Worm (Caenorhabditis elegans) whole organism, L2 larva: ENCODE results near the gene Y17G7B.3.

Source experiments
- C34F6.9 ChIP-seq: fragments of 150-350 bp; optimal IDR thresholded peaks from 2 replicates; lab custom pipeline; 2014; ENCODE audit warnings: missing biosample characterization, missing genetic modification characterization
- F13H6.1 ChIP-seq: sonication (generic microtip); optimal IDR thresholded peaks from 2 replicates; lab custom pipeline; 2016; ENCODE audit warnings: missing genetic modification characterization, missing compliant biosample characterization
- R02D3.7 ChIP-seq: fragments of 150-350 bp; optimal IDR thresholded peaks from 2 replicates; lab custom pipeline; 2014; ENCODE audit warnings: missing biosample characterization, missing genetic modification characterization
- Y55F3AM.14 ChIP-seq: fragments of 200-800 bp; sonication (Bioruptor generic); optimal IDR thresholded peaks from 2 replicates; lab custom pipeline; 2018; ENCODE audit warnings: mild to moderate bottlenecking, missing genetic modification characterization, missing compliant biosample characterization
- ZK546.5 ChIP-seq: sonication (generic microtip); optimal IDR thresholded peaks from 2 replicates; lab custom pipeline; 2017; ENCODE audit warnings: missing biosample characterization, missing genetic modification characterization
- alr-1 ChIP-seq: fragments of 150-350 bp; optimal IDR thresholded peaks from 2 replicates; lab custom pipeline; 2014; ENCODE audit warnings: missing biosample characterization, missing genetic modification characterization
- ama-1 ChIP-seq: fragments of 150-350 bp; optimal IDR thresholded peaks from 2 replicates; lab custom pipeline; 2018; ENCODE audit warnings: inconsistent platforms
- blmp-1 ChIP-seq: sonication (generic microtip); optimal IDR thresholded peaks from 2 replicates; lab custom pipeline; 2017; ENCODE audit warnings: missing genetic modification characterization, mild to moderate bottlenecking, missing compliant biosample characterization, antibody characterized with exemption, moderate library complexity; ENCODE audit not compliant: insufficient read depth
- ceh-82 ChIP-seq: fragments of 150-350 bp; optimal IDR thresholded peaks from 2 replicates; lab custom pipeline; 2014; ENCODE audit warnings: missing biosample characterization, missing genetic modification characterization
- crh-2 ChIP-seq: sonication (generic microtip); optimal IDR thresholded peaks from 2 replicates; lab custom pipeline; 2017; ENCODE audit warnings: missing biosample characterization, missing genetic modification characterization
- egl-27 ChIP-seq: sonication (generic microtip); optimal IDR thresholded peaks from 3 replicates; lab custom pipeline; 2017; ENCODE audit warnings: missing biosample characterization, missing genetic modification reagents, missing genetic modification characterization
- elt-1 ChIP-seq: fragments of 150-350 bp; optimal IDR thresholded peaks from 2 replicates; lab custom pipeline; 2014; ENCODE audit warnings: missing biosample characterization, missing genetic modification characterization
- elt-3 ChIP-seq: sonication (generic microtip); optimal IDR thresholded peaks from 2 replicates; lab custom pipeline; 2017; ENCODE audit warnings: missing biosample characterization, missing genetic modification characterization
- fos-1 ChIP-seq: fragments of 150-350 bp; optimal IDR thresholded peaks from 2 replicates; lab custom pipeline; 2014; ENCODE audit warnings: missing biosample characterization, missing genetic modification characterization
- gmeb-1 ChIP-seq: fragments of 150-350 bp; optimal IDR thresholded peaks from 2 replicates; lab custom pipeline; 2014; ENCODE audit warnings: missing biosample characterization, missing genetic modification characterization
- lin-39 ChIP-seq: fragments of 150-350 bp; optimal IDR thresholded peaks from 2 replicates; lab custom pipeline; 2014; ENCODE audit warnings: missing biosample characterization, missing genetic modification reagents, missing genetic modification characterization
- lsy-2 ChIP-seq, 2 experiments: fragments of 150-350 bp in 1 of 2; sonication (generic microtip) in 1 of 2; optimal IDR thresholded peaks; 2 replicates each; lab custom pipeline; 2014 to 2017; ENCODE audit warnings: missing biosample characterization in 2 of 2, missing genetic modification characterization in 2 of 2
- mbf-1 ChIP-seq: sonication (generic microtip); optimal IDR thresholded peaks from 2 replicates; lab custom pipeline; 2017; ENCODE audit warnings: missing biosample characterization, missing genetic modification characterization
- mdl-1 ChIP-seq, 2 experiments: fragments of 150-350 bp in 1 of 2; sonication (generic microtip) in 1 of 2; optimal IDR thresholded peaks; 2 replicates each; lab custom pipeline; 2017; ENCODE audit warnings: missing biosample characterization in 2 of 2, missing genetic modification characterization in 2 of 2
- nhr-11 ChIP-seq: fragments of 150-350 bp; optimal IDR thresholded peaks from 2 replicates; lab custom pipeline; 2014; ENCODE audit warnings: missing biosample characterization, missing genetic modification characterization
- nhr-129 ChIP-seq: fragments of 150-350 bp; optimal IDR thresholded peaks from 2 replicates; lab custom pipeline; 2014; ENCODE audit warnings: missing biosample characterization, missing genetic modification characterization
- nhr-21 ChIP-seq: fragments of 150-350 bp; optimal IDR thresholded peaks from 2 replicates; lab custom pipeline; 2014; ENCODE audit warnings: missing biosample characterization, missing genetic modification characterization
- nhr-23 ChIP-seq: fragments of 150-350 bp; optimal IDR thresholded peaks from 2 replicates; lab custom pipeline; 2014; ENCODE audit warnings: missing biosample characterization, missing genetic modification reagents, missing genetic modification characterization
- nhr-237 ChIP-seq: fragments of 150-350 bp; optimal IDR thresholded peaks from 2 replicates; lab custom pipeline; 2014; ENCODE audit warnings: missing biosample characterization, missing genetic modification characterization
- nhr-6 ChIP-seq: fragments of 150-350 bp; optimal IDR thresholded peaks from 2 replicates; lab custom pipeline; 2014; ENCODE audit warnings: missing biosample characterization, missing genetic modification characterization
- nhr-77 ChIP-seq: fragments of 150-350 bp; optimal IDR thresholded peaks from 2 replicates; lab custom pipeline; 2014; ENCODE audit warnings: missing biosample characterization, missing genetic modification characterization
- peb-1 ChIP-seq: fragments of 150-350 bp; optimal IDR thresholded peaks from 2 replicates; lab custom pipeline; 2014; ENCODE audit warnings: missing biosample characterization, missing genetic modification characterization
- sem-4 ChIP-seq: fragments of 150-350 bp; optimal IDR thresholded peaks from 2 replicates; lab custom pipeline; 2014; ENCODE audit warnings: missing biosample characterization, missing genetic modification reagents, missing genetic modification characterization
- skn-1 ChIP-seq: sonication (generic microtip); optimal IDR thresholded peaks from 2 replicates; lab custom pipeline; 2017; ENCODE audit warnings: missing biosample characterization, missing genetic modification characterization
- sma-9 ChIP-seq, 2 experiments: fragments of 150-350 bp in 1 of 2; sonication (generic microtip) in 1 of 2; optimal IDR thresholded peaks; 2 replicates each; lab custom pipeline; 2014 to 2016; ENCODE audit warnings: missing genetic modification characterization in 2 of 2, mild to moderate bottlenecking in 1 of 2, missing biosample characterization in 1 of 2, missing compliant biosample characterization in 1 of 2, missing genetic modification reagents in 1 of 2, moderate library complexity in 1 of 2
- snpc-4 ChIP-seq: fragments of 150-350 bp; optimal IDR thresholded peaks from 2 replicates; lab custom pipeline; 2014; ENCODE audit warnings: missing biosample characterization, missing genetic modification characterization
- unc-39 ChIP-seq: fragments of 150-350 bp; optimal IDR thresholded peaks from 2 replicates; lab custom pipeline; 2014; ENCODE audit warnings: missing biosample characterization, missing genetic modification characterization
- unc-55 ChIP-seq: fragments of 150-350 bp; sonication (generic microtip); optimal IDR thresholded peaks from 3 replicates; lab custom pipeline; 2014; ENCODE audit warnings: missing biosample characterization, missing genetic modification reagents, missing genetic modification characterization
- unc-62 ChIP-seq: fragments of 150-350 bp; optimal IDR thresholded peaks from 2 replicates; lab custom pipeline; 2014; ENCODE audit warnings: missing biosample characterization, missing genetic modification reagents, missing genetic modification characterization
- zag-1 ChIP-seq: fragments of 150-350 bp; optimal IDR thresholded peaks from 2 replicates; lab custom pipeline; 2014; ENCODE audit warnings: missing biosample characterization, missing genetic modification characterization
- ztf-1 ChIP-seq: fragments of 200-800 bp; sonication (Bioruptor generic); conservative IDR thresholded peaks from 2 replicates; pipeline ENCODE4 v1.3.6; 2022; ENCODE audit warnings: missing genetic modification characterization, missing compliant biosample characterization
- ztf-11 ChIP-seq: sonication (generic microtip); optimal IDR thresholded peaks from 2 replicates; lab custom pipeline; 2017; ENCODE audit warnings: missing biosample characterization, missing genetic modification characterization
- ztf-4 ChIP-seq: fragments of 150-350 bp; optimal IDR thresholded peaks from 2 replicates; lab custom pipeline; 2014; ENCODE audit warnings: missing biosample characterization, missing genetic modification characterization

The Y17G7B.3 gene

DNA sequence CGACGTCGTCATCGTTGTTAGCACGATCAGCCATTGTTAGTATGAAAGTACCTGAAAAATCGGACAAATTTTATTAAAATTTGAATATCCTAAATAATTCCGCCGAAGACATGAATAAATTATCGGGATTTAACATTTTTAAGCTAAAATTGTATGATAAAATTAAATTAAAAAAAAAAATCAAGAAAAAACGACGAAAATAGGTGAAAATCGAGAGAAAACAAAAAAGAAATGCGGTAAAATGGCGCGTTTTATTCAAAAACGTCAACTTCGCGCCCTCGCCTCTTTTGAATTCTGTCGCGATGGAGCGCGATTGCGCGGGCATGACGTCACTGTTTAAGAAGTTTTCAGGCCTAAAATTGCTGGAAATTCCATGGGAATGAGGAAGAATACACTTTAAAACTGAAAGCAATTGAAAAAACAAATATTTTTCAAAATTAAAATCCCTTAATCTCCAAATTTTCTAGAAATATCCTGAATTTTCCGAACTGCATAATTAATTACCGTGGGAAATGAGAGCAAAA, 17.8 kb downstream of the Y17G7B.3 start, which contains the start of gene mcm-2 (continued):
- no peak for TF ChIP-seq ztf-4
- peak; percentile 78 for TF ChIP-seq C34F6.9 (tag; lab: Kevin White, UChicago)
- TF ChIP-seq nhr-237 (tag; lab: Kevin White, UChicago) = no peak
- no peak for TF ChIP-seq alr-1
- no peak for TF ChIP-seq elt-1 (tag; lab: Kevin White, UChicago)
- no peak for TF ChIP-seq lin-39 (tag; lab: Kevin White, UChicago)
- TF ChIP-seq peb-1 = no peak
- peak; percentile 31 for TF ChIP-seq zag-1
- TF ChIP-seq ama-1 = no peak
- TF ChIP-seq sem-4 = no peak
- no peak for TF ChIP-seq nhr-6 (tag; lab: Kevin White, UChicago)
- peak; percentile 88 for TF ChIP-seq unc-55 (GFP tag; lab: Kevin White, UChicago)
- no peak for TF ChIP-seq ceh-82 (tag; lab: Kevin White, UChicago)
- TF ChIP-seq elt-3 = no peak
- no peak for TF ChIP-seq Y55F3AM.14
- no peak for TF ChIP-seq F13H6.1 (tag; lab: Kevin White, UChicago)
- TF ChIP-seq, all 48 proteins: peak for 11

DNA sequence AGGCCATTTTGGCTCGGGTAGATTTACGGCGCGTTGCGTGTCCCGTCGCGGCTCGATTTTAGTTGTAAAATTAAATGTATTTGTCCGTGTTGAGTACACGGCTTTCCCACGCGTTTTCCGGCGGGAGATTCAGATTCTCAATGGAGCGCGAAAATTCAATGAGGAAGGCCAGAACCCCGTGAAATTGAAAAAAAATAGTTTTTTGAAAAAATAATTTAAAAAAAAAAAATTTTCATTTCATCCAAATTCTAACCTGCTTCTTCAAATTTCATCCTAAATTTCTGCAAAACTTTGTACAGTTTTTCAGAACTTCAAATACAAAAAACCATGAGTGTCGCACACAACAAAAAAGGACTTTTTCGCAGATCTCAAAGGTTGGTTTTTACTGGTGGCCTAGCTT, 19.9 kb downstream of the Y17G7B.3 start, which contains the start of gene glb-29:
Gene glb-29, plus strand, starts transcription at position 301 of the 400 bp plus-strand sequence.
- TF ChIP-seq mdl-1 (tag; optimal IDR thresholded peaks at IDR 0.05; lab: Kevin White, UChicago) (no peak), unc-55 (GFP tag; lab: Kevin White, UChicago) (no peak), R02D3.7 (tag; lab: Kevin White, UChicago) (no peak), egl-27 (tag; lab: Kevin White, UChicago) (no peak), nhr-6 (tag; lab: Kevin White, UChicago) (no peak), sem-4 (no peak), ZK546.5 (tag; lab: Kevin White, UChicago) (no peak), lin-39 (tag; lab: Kevin White, UChicago) (no peak), skn-1 (no peak), mbf-1 (tag; lab: Kevin White, UChicago) (no peak), blmp-1 (tag; lab: Kevin White, UChicago) (no peak), nhr-21 (tag; lab: Kevin White, UChicago) (no peak), nhr-77 (tag; lab: Kevin White, UChicago) (no peak), elt-1 (tag; lab: Kevin White, UChicago) (no peak), ztf-4 (no peak), ztf-1 (GFP tag; lab: Robert Waterston, UW) (no peak), Y55F3AM.14 (no peak), crh-2 (no peak), nhr-11 (tag; lab: Kevin White, UChicago) (no peak)
- TF ChIP-seq, all 48 proteins: peak for 0

DNA sequence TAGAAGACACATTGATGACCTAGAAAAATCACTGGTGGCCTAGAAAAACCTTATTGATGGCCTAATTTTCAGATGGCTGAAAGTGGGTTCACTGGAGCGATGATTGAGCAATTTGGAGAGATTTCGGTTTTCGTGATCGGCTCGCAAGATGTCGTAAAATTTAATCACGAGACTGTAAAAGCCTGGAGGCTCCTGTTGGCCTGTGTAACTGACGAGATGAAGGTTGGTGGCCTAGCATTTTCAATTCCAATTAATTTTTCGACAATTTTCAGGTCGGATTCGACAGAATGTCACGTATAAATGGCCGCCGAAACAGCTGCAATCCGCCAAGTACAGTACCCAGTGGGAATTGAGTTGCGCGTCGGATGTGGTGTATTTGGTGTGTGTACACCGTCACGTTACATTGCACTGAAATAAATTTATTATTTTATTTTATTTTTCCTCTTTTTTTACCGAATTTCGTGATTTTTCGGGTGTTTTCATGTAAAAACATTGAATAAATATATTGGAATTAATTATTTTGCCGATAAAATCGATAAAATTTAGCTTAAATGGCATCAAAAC, 34.6 kb downstream of the Y17G7B.3 start, which contains the start of gene Y17G7B.12:
Gene Y17G7B.12, plus strand, starts transcription at position 547 of the 564 bp plus-strand sequence.
- TF ChIP-seq lsy-2 (tag; optimal IDR thresholded peaks at IDR 0.05; lab: Kevin White, UChicago) (peak; percentile 38 to 80), unc-55 (GFP tag; lab: Kevin White, UChicago) (peak; percentile 16), nhr-129 (no peak), peb-1 (no peak)

- TF ChIP-seq fos-1 (tag; lab: Kevin White, UChicago) (peak; percentile 98), nhr-11 (tag; lab: Kevin White, UChicago) (no peak), unc-55 (GFP tag; lab: Kevin White, UChicago) (no peak), nhr-77 (tag; lab: Kevin White, UChicago) (no peak), ztf-1 (GFP tag; lab: Robert Waterston, UW) (no peak), nhr-6 (tag; lab: Kevin White, UChicago) (no peak), ztf-4 (no peak), elt-3 (no peak), elt-1 (tag; lab: Kevin White, UChicago) (no peak), unc-39 (tag; lab: Kevin White, UChicago) (no peak), crh-2 (peak; percentile 69), zag-1 (no peak), lin-39 (tag; lab: Kevin White, UChicago) (no peak), sma-9 (GFP tag; optimal IDR thresholded peaks at IDR 0.05; lab: Kevin White, UChicago) (no peak), sma-9 (tag; optimal IDR thresholded peaks at IDR 0.05; lab: Kevin White, UChicago) (no peak), gmeb-1 (tag; lab: Kevin White, UChicago) (peak; percentile 22), sem-4 (no peak), C34F6.9 (tag; lab: Kevin White, UChicago) (no peak), nhr-237 (tag; lab: Kevin White, UChicago) (no peak), peb-1 (no peak), ztf-11 (no peak), unc-62 (GFP tag; lab: Kevin White, UChicago) (no peak), nhr-23 (tag; lab: Kevin White, UChicago) (no peak), Y55F3AM.14 (no peak), blmp-1 (tag; lab: Kevin White, UChicago) (no peak), snpc-4 (tag; lab: Kevin White, UChicago) (no peak)
- TF ChIP-seq, all 48 proteins: peak for 3
Observed at ce11 chrII:12027697-12028245, 38.9 kb downstream of the Y17G7B.3 start, which contains the start of gene Y17G7B.8. Gene Y17G7B.8 (minus strand): TSS chrII:12027747.
